Fruit fly (Drosophila melanogaster) whole organism, embryonic: Measurements from ENCODE around the gene CG15403.

Source experiments
- CG17612 ChIP-seq: fragments of 200-800 bp; sonication (Bioruptor generic); IDR thresholded peaks from 2 replicates; pipeline ENCODE4 v1.3.6; 2022; ENCODE audit warnings: missing biosample characterization, missing genetic modification characterization
- CG3163 ChIP-seq: fragments of 200-800 bp; sonication (Bioruptor generic); optimal IDR thresholded peaks from 3 replicates; lab custom pipeline; 2016; ENCODE audit warnings: missing biosample characterization, missing genetic modification characterization
- CG4282 ChIP-seq: fragments of 200-800 bp; sonication (Bioruptor generic); optimal IDR thresholded peaks from 2 replicates; lab custom pipeline; 2016; ENCODE audit warnings: missing biosample characterization, missing genetic modification characterization
- Doc2 ChIP-seq: fragments of 200-800 bp; sonication (Bioruptor generic); IDR thresholded peaks from 2 replicates; pipeline ENCODE4 v1.3.6; 2022; ENCODE audit warnings: missing biosample characterization, missing genetic modification characterization
- Gug ChIP-seq: fragments of 200-800 bp; sonication (Bioruptor generic); IDR thresholded peaks from 4 replicates; pipeline ENCODE4 v1.3.6; 2022; ENCODE audit warnings: missing biosample characterization, missing genetic modification characterization
- HmgD ChIP-seq: fragments of 200-800 bp; sonication (Bioruptor generic); optimal IDR thresholded peaks from 3 replicates; lab custom pipeline; 2016; ENCODE audit warnings: missing biosample characterization, missing genetic modification characterization
- Hr39 ChIP-seq: fragments of >200 bp; optimal IDR thresholded peaks from 2 replicates; lab custom pipeline; 2017
- Hr78 ChIP-seq, 2 experiments: fragments of 200-800 bp in 1 of 2; fragments of >200 bp in 1 of 2; sonication (Bioruptor generic) in 1 of 2; optimal IDR thresholded peaks; 2 replicates each; lab custom pipeline; 2017 to 2019; ENCODE audit warnings: missing biosample characterization in 2 of 2, missing genetic modification characterization in 2 of 2, mild to moderate bottlenecking in 1 of 2, moderate library complexity in 1 of 2
- dmrt99B ChIP-seq: fragments of 200-800 bp; sonication (Bioruptor generic); optimal IDR thresholded peaks from 2 replicates; lab custom pipeline; 2018; ENCODE audit warnings: missing biosample characterization, mild to moderate bottlenecking, missing genetic modification characterization, moderate library complexity
- kni ChIP-seq: fragments of 200-800 bp; sonication (Bioruptor generic); optimal IDR thresholded peaks from 3 replicates; lab custom pipeline; 2017; ENCODE audit warnings: mild to moderate bottlenecking, missing biosample characterization, missing genetic modification reagents, missing genetic modification characterization

DNA sequence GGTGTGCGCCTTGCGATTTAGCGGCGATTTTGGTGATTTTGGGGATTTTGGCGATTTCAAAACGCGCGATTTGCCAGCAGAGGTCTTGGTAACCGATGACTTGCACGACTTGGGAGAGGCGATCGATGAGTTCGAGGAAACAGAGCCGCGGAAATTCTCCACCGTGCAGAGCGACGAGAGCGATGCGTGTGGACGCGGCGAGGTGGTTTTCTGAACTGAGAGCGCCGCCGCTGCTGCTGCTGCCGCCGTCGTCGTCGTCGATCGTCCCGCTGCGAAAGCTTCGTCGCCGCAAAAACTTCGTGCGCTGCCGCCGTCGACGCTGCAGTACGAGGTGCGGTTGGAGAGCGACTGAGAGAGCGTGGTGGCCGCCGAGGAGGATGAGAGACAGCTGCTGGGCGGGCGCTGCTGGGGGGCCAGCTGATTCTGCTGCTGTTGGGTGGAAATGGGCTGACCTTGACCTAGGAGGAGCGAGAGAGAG is 3.9 kb upstream of the CG15403 start:
- no peak for TF ChIP-seq CG3163
- TF ChIP-seq Hr78 (GFP tag; optimal IDR thresholded peaks at IDR 0.05; lab: Kevin White, UChicago): peak in 1 of 2 experiments; percentile 61
- no peak for TF ChIP-seq dmrt99B (tag; lab: Kevin White, UChicago)
- no peak for TF ChIP-seq Gug (GFP tag; lab: Robert Waterston, UW)
- no peak for TF ChIP-seq CG17612 (GFP tag; lab: Robert Waterston, UW)
- TF ChIP-seq Hr39 (lab: Kevin White, UChicago): no peak
- TF ChIP-seq kni (GFP tag; lab: Kevin White, UChicago): no peak
- TF ChIP-seq CG4282 (GFP tag; lab: Kevin White, UChicago): no peak
- TF ChIP-seq HmgD (GFP tag; lab: Kevin White, UChicago): no peak
- no peak for TF ChIP-seq Doc2 (GFP tag; lab: Robert Waterston, UW)
